Fruit fly (Drosophila melanogaster): ENCODE results near the gene CG4928.

- TF ChIP-seq Mnt (GFP tag; optimal IDR thresholded peaks at IDR 0.05), result no peak
- no peak for TF ChIP-seq CG7101 (tag; optimal IDR thresholded peaks at IDR 0.05)
- TF ChIP-seq CG5204 (GFP tag; optimal IDR thresholded peaks at IDR 0.05), result no peak
- TF ChIP-seq bab1 (GFP tag; optimal IDR thresholded peaks at IDR 0.05), result no peak
- no peak for TF ChIP-seq CG7045 (GFP tag; optimal IDR thresholded peaks at IDR 0.05)
- TF ChIP-seq cnc (optimal IDR thresholded peaks at IDR 0.05), result no peak
- no peak for TF ChIP-seq ovo (GFP tag; optimal IDR thresholded peaks at IDR 0.05)
- TF ChIP-seq Crg-1 (GFP tag; optimal IDR thresholded peaks at IDR 0.05), result no peak
- TF ChIP-seq pad (GFP tag; optimal IDR thresholded peaks at IDR 0.05), result no peak
- TF ChIP-seq kay (GFP tag; ENCODE audit: borderline replicate concordance), result no peak
- no peak for TF ChIP-seq CG1620 (GFP tag; optimal IDR thresholded peaks at IDR 0.05)
Measured at dm6 chrX:16986928-16987327, 73.9 kb downstream of the CG4928 start.

Data from whole organism, adult.